Fruit fly (Drosophila melanogaster): ENCODE data around the gene CG17803.

DNA sequence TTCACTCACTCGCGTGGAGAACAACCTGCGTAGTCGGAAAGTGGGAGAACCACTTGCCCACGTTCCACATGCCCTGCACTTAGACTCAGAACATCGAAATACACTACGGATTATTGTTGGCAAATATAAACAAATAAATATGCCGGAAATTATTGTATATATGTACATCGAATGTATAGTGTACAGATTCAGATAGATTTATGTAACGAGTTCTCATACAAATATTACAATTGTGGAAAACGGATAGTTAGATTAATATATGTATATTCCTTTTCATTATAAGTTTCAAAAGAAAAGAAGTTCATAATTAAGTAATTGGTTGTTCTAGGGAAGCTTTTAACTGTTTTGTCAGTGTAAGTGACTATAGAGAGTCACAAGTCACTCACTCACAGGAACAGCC is 26.8 kb downstream of the CG17803 start:
- TF ChIP-seq ss (GFP tag; optimal IDR thresholded peaks at IDR 0.05) = no peak
- TF ChIP-seq spab (GFP tag; optimal IDR thresholded peaks at IDR 0.05) = no peak
- TF ChIP-seq CG6792 (GFP tag; optimal IDR thresholded peaks at IDR 0.05) = no peak
- TF ChIP-seq CG8632 (GFP tag; optimal IDR thresholded peaks at IDR 0.05) = no peak

Data from whole organism, prepupa.